Worm (Caenorhabditis elegans) whole organism, mixed stage, embryonic: ENCODE measurements around the gene usp-14.

ENCODE experiments used
- ces-1 ChIP-seq: fragments of 150-350 bp; optimal IDR thresholded peaks from 2 replicates; lab custom pipeline; 2014; ENCODE audit warnings: missing biosample characterization, missing genetic modification reagents, missing genetic modification characterization
- elt-1 ChIP-seq: sonication (generic microtip); optimal IDR thresholded peaks from 2 replicates; lab custom pipeline; 2017; ENCODE audit warnings: missing genetic modification characterization, mild to moderate bottlenecking, missing compliant biosample characterization, antibody characterized with exemption, moderate library complexity, borderline replicate concordance; ENCODE audit not compliant: insufficient read depth
- elt-3 ChIP-seq: fragments of 150-350 bp; optimal IDR thresholded peaks from 2 replicates; lab custom pipeline; 2014; ENCODE audit warnings: missing biosample characterization, missing genetic modification characterization
- lsy-2 ChIP-seq: fragments of 150-350 bp; optimal IDR thresholded peaks from 2 replicates; lab custom pipeline; 2014; ENCODE audit warnings: missing biosample characterization, missing genetic modification characterization
- mls-2 ChIP-seq: sonication (generic microtip); optimal IDR thresholded peaks from 2 replicates; lab custom pipeline; 2016; ENCODE audit warnings: mild to moderate bottlenecking, missing genetic modification characterization, moderate library complexity, missing compliant biosample characterization
- nhr-12 ChIP-seq: fragments of 150-350 bp; optimal IDR thresholded peaks from 2 replicates; lab custom pipeline; 2014; ENCODE audit warnings: missing biosample characterization, missing genetic modification characterization
- nhr-237 ChIP-seq: fragments of 150-350 bp; optimal IDR thresholded peaks from 2 replicates; lab custom pipeline; 2014; ENCODE audit warnings: missing biosample characterization, missing genetic modification characterization
- pha-4 ChIP-seq: fragments of 150-350 bp; optimal IDR thresholded peaks from 2 replicates; lab custom pipeline; 2018; ENCODE audit warnings: missing biosample characterization, missing genetic modification reagents, missing genetic modification characterization
- snpc-4 ChIP-seq: fragments of 150-350 bp; optimal IDR thresholded peaks from 2 replicates; lab custom pipeline; 2014; ENCODE audit warnings: missing biosample characterization, missing genetic modification characterization
- ztf-11 ChIP-seq: fragments of 150-350 bp; optimal IDR thresholded peaks from 2 replicates; lab custom pipeline; 2014; ENCODE audit warnings: missing biosample characterization, missing genetic modification characterization

DNA sequence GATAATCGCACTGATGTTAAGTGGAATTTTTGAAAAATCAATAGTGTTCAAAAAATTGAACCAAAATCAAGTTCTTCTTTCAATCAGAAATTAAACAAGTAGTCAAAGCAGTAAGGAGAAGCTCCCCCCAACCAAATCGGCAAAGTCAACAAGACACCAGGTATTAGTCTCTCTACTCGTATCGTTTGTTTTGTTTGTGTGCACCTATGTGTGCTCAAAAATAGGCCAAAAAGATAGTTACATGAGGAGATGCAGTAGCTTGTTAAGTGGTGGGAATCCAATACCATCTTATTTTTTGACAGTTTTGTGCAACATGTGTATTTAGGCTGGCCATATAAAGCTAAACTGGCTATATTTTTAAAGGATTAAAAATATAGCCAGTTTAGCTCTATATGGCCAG is 17.8 kb upstream of the usp-14 start, which contains the start of gene K10H10.12:
- TF ChIP-seq nhr-237 (tag; lab: Kevin White, UChicago) (no peak), snpc-4 (no peak), elt-1 (no peak), ces-1 (GFP tag; lab: Kevin White, UChicago) (no peak), nhr-12 (tag; lab: Kevin White, UChicago) (no peak), elt-3 (tag; lab: Kevin White, UChicago) (no peak), ztf-11 (tag; lab: Kevin White, UChicago) (no peak), mls-2 (tag; lab: Kevin White, UChicago) (no peak), lsy-2 (tag; lab: Kevin White, UChicago) (no peak), pha-4 (tag; lab: Kevin White, UChicago) (no peak)
